Worm (Caenorhabditis elegans): Measurements from ENCODE around the gene F43C1.7.

F43C1.7 gene

DNA sequence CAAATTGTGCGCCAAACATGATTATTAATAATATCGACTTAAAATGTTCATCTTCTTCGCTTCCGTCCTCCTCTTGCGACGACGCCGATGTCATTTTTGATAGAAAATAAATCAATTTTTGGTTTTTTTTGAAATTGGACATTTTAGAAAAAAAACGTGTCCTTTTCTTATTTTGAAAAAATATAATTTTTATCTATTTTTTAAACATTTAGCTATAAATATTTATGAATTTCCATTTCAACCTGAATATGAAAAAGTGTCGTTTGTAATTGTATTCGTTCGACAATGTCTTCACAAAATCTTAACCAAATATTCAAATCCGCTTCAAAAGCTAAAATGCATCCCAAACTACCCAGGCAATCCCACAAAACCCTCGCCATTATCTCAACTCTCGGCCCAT, 45.0 kb upstream of the F43C1.7 start, which contains the start of gene R10E4.3:
Gene R10E4.3 (minus strand): TSS at position 101 of the 400 bp plus-strand sequence.
- TF ChIP-seq cebp-1 (GFP tag; IDR thresholded peaks at IDR 0.05) (no peak), cebp-1 (tag; optimal IDR thresholded peaks at IDR 0.05) (no peak), snpc-1.1 (tag; optimal IDR thresholded peaks at IDR 0.05; ENCODE audit: insufficient read depth) (no peak), athp-1 (tag; optimal IDR thresholded peaks at IDR 0.05) (no peak), sea-2 (GFP tag; IDR thresholded peaks at IDR 0.05) (no peak), F10E7.11 (tag; optimal IDR thresholded peaks at IDR 0.05) (no peak), zfh-2 (GFP tag; conservative IDR thresholded peaks at IDR 0.05) (no peak), nhr-80 (tag; optimal IDR thresholded peaks at IDR 0.05) (no peak), nhr-90 (tag; optimal IDR thresholded peaks at IDR 0.05) (no peak), ztf-3 (GFP tag; optimal IDR thresholded peaks at IDR 0.05) (no peak), pbrm-1 (GFP tag; IDR thresholded peaks at IDR 0.05) (no peak), lsl-1 (GFP tag; optimal IDR thresholded peaks at IDR 0.05) (no peak), ztf-22 (GFP tag; optimal IDR thresholded peaks at IDR 0.05) (no peak), madf-10 (tag; optimal IDR thresholded peaks at IDR 0.05) (no peak), sptf-2 (GFP tag; optimal IDR thresholded peaks at IDR 0.05) (no peak)

DNA sequence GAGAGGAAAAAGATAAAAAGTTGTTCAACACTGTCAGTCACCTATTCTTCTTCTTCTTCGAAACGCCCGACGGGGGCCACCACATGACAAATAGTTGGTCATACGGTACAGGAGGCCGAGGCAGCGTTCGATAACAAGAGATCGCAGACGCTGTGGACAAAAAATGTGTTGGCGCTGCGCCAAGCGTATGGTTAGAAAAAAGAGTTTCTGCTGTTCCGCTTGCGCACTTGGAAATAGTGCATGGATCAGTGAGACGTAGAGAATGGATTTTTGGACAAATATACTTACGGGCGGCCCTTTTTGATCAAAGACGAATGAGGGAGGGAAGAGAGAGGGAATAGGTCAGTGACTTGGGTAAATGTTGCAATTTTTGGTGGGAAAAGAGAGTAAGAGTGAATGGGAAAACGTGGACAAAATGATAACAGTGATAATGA, 42.4 kb upstream of the F43C1.7 start:
- TF ChIP-seq chd-7 (tag; optimal IDR thresholded peaks at IDR 0.05) (peak; percentile 51), ceh-91 (GFP tag; IDR thresholded peaks at IDR 0.05) (no peak), lin-54 (GFP tag; optimal IDR thresholded peaks at IDR 0.05) (peak; percentile 32), ztf-28 (GFP tag; IDR thresholded peaks at IDR 0.05) (no peak), F23B12.7 (tag; optimal IDR thresholded peaks at IDR 0.05; ENCODE audit: insufficient read depth) (no peak), B0336.3 (GFP tag; IDR thresholded peaks at IDR 0.05) (peak; percentile 76), C06A6.2 (GFP tag; conservative IDR thresholded peaks at IDR 0.05) (no peak; the same call in 1 of the 2 replicates), snpc-1.3 (tag; optimal IDR thresholded peaks at IDR 0.05; ENCODE audit: insufficient read depth) (no peak), ceh-40 (GFP tag; IDR thresholded peaks at IDR 0.05) (no peak), ztf-18 (tag; optimal IDR thresholded peaks at IDR 0.05) (peak; percentile 21), ztf-25 (GFP tag; IDR thresholded peaks at IDR 0.05) (no peak), athp-1 (tag; optimal IDR thresholded peaks at IDR 0.05) (no peak), mel-28 (tag; optimal IDR thresholded peaks at IDR 0.05; ENCODE audit: borderline replicate concordance) (no peak), madf-10 (tag; optimal IDR thresholded peaks at IDR 0.05) (peak; percentile 64), lir-1 (GFP tag; conservative IDR thresholded peaks at IDR 0.05) (0 out of 2 replicates have a peak, but pooled peaks have one; percentile 29), cebp-1 (GFP tag; IDR thresholded peaks at IDR 0.05) (no peak), cebp-1 (tag; optimal IDR thresholded peaks at IDR 0.05) (peak; percentile 77), aptf-2 (GFP tag; conservative IDR thresholded peaks at IDR 0.05) (no peak), lin-40 (tag; optimal IDR thresholded peaks at IDR 0.05) (peak; percentile 77), ztf-26 (tag; optimal IDR thresholded peaks at IDR 0.05) (peak; percentile 75), ztf-6 (GFP tag; IDR thresholded peaks at IDR 0.05) (no peak), aptf-3 (GFP tag; IDR thresholded peaks at IDR 0.05) (no peak), nhr-90 (tag; optimal IDR thresholded peaks at IDR 0.05) (peak; percentile 54), T07F8.4 (tag; optimal IDR thresholded peaks at IDR 0.05) (no peak), egl-44 (GFP tag; IDR thresholded peaks at IDR 0.05) (peak; percentile 63; the same call in 1 of the 2 replicates), F57C9.4 (tag; optimal IDR thresholded peaks at IDR 0.05) (no peak), atf-7 (tag; optimal IDR thresholded peaks at IDR 0.05) (peak; percentile 77), egrh-3 (GFP tag; IDR thresholded peaks at IDR 0.05) (no peak), F57A8.1 (GFP tag; optimal IDR thresholded peaks at IDR 0.05) (no peak), ets-4 (GFP tag; optimal IDR thresholded peaks at IDR 0.05) (peak; percentile 40), zfh-2 (GFP tag; conservative IDR thresholded peaks at IDR 0.05) (peak; percentile 73), Y79H2A.3 (GFP tag; conservative IDR thresholded peaks at IDR 0.05) (no peak), F52B5.7 (tag; optimal IDR thresholded peaks at IDR 0.05) (no peak), tbx-9 (tag; optimal IDR thresholded peaks at IDR 0.05; ENCODE audit: borderline replicate concordance) (no peak), attf-3 (GFP tag; conservative IDR thresholded peaks at IDR 0.05) (no peak), mxl-1 (tag; optimal IDR thresholded peaks at IDR 0.05) (no peak), attf-6 (GFP tag; IDR thresholded peaks at IDR 0.05) (no peak), T26A5.8 (tag; optimal IDR thresholded peaks at IDR 0.05) (no peak)
